Worm (Caenorhabditis elegans): Measurements from ENCODE around the gene cts-1.
"Not testable (repeated sequence)": the region's sequence is repeated elsewhere in the genome, so short reads cannot be mapped to it uniquely, and the experiment has no call there.

cts-1 gene

ce11 chrIII:10236291-10236871, 19.9 kb upstream of the cts-1 start (continued):
- TF ChIP-seq swsn-7 (tag; optimal IDR thresholded peaks at IDR 0.05): no peak
- peak; percentile 39 for TF ChIP-seq snu-23 (GFP tag; optimal IDR thresholded peaks at IDR 0.05)
- TF ChIP-seq hlh-4 (tag; optimal IDR thresholded peaks at IDR 0.05): no peak
- no peak for TF ChIP-seq grh-1 (GFP tag; IDR thresholded peaks at IDR 0.05)
- TF ChIP-seq unc-86 (tag; optimal IDR thresholded peaks at IDR 0.05): no peak
- TF ChIP-seq hpl-2 (GFP tag; optimal IDR thresholded peaks at IDR 0.05): no peak
- TF ChIP-seq nhr-84 (tag; optimal IDR thresholded peaks at IDR 0.05): no peak

ce11 chrIII:10233979-10234378, 17.5 kb upstream of the cts-1 start, which contains the start of gene paml-1:
paml-1 (minus strand) TSS chrIII:10234079.
- TF ChIP-seq nhr-85 (tag) (peak; percentile 40), elt-3 (tag; optimal IDR thresholded peaks at IDR 0.05) (no peak)

ce11 chrIII:10231641-10232040, 15.2 kb upstream of the cts-1 start:
- TF ChIP-seq ceh-82 (tag; optimal IDR thresholded peaks at IDR 0.05) (no peak), nhr-12 (tag; optimal IDR thresholded peaks at IDR 0.05) (no peak), egl-13 (tag; optimal IDR thresholded peaks at IDR 0.05) (no peak), lin-15B (tag; optimal IDR thresholded peaks at IDR 0.05) (no peak), ces-1 (GFP tag; optimal IDR thresholded peaks at IDR 0.05) (no peak), hlh-17 (GFP tag; optimal IDR thresholded peaks at IDR 0.05; ENCODE audit: borderline replicate concordance) (no peak), fkh-4 (tag; optimal IDR thresholded peaks at IDR 0.05; ENCODE audit: borderline replicate concordance) (no peak), nhr-76 (tag; optimal IDR thresholded peaks at IDR 0.05) (no peak), irx-1 (tag; optimal IDR thresholded peaks at IDR 0.05) (no peak)

ce11 chrIII:10225056-10225455, 8.6 kb upstream of the cts-1 start:
- TF ChIP-seq nhr-28 (tag; optimal IDR thresholded peaks at IDR 0.05) (peak; percentile 47), lir-3 (tag; optimal IDR thresholded peaks at IDR 0.05; ENCODE audit: poor library complexity) (peak; percentile 79)

- TF ChIP-seq skn-1, hlh-4, nhr-12 (tag; optimal IDR thresholded peaks at IDR 0.05): not testable (repeated sequence)
Observed at ce11 chrIII:10221860-10222259, 5.4 kb upstream of the cts-1 start, which contains the start of gene Y70G10A.4. Y70G10A.4 (plus strand) TSS chrIII:10222160.

- TF ChIP-seq Y116A8C.19 (tag; optimal IDR thresholded peaks at IDR 0.05; ENCODE audit: borderline replicate concordance) (no peak), nhr-12 (tag; optimal IDR thresholded peaks at IDR 0.05) (no peak), ztf-11 (tag; optimal IDR thresholded peaks at IDR 0.05) (peak in 1 of 2 experiments; percentile 44), jun-1 (tag; optimal IDR thresholded peaks at IDR 0.05) (peak; percentile 50), ama-1 (optimal IDR thresholded peaks at IDR 0.05) (peak; percentile 58), lin-13 (GFP tag; optimal IDR thresholded peaks at IDR 0.05) (peak; percentile 82), nhr-84 (tag; optimal IDR thresholded peaks at IDR 0.05) (no peak), ets-5 (GFP tag; IDR thresholded peaks at IDR 0.05) (no peak), nhr-28 (tag; optimal IDR thresholded peaks at IDR 0.05) (no peak), grh-1 (GFP tag; IDR thresholded peaks at IDR 0.05) (no peak), nhr-20 (tag; optimal IDR thresholded peaks at IDR 0.05) (peak; percentile 82), unc-86 (tag; optimal IDR thresholded peaks at IDR 0.05) (peak; percentile 60), hlh-17 (GFP tag; optimal IDR thresholded peaks at IDR 0.05; ENCODE audit: borderline replicate concordance) (no peak), ceh-90 (tag; optimal IDR thresholded peaks at IDR 0.05) (peak; percentile 16), hlh-4 (tag; optimal IDR thresholded peaks at IDR 0.05) (no peak), xbp-1 (tag; optimal IDR thresholded peaks at IDR 0.05) (peak; percentile 84), lin-35 (GFP tag; optimal IDR thresholded peaks at IDR 0.05) (peak; percentile 91 to 94), ztf-4 (tag; optimal IDR thresholded peaks at IDR 0.05) (peak; percentile 40), nhr-19 (GFP tag; conservative IDR thresholded peaks at IDR 0.05) (no peak), fkh-10 (GFP tag; optimal IDR thresholded peaks at IDR 0.05) (peak; percentile 16), rnt-1 (tag; optimal IDR thresholded peaks at IDR 0.05) (no peak), efl-3 (GFP tag; optimal IDR thresholded peaks at IDR 0.05) (no peak), ceh-63 (GFP tag; optimal IDR thresholded peaks at IDR 0.05) (no peak), unc-98 (GFP tag; IDR thresholded peaks at IDR 0.05) (no peak), sox-4 (tag; optimal IDR thresholded peaks at IDR 0.05) (peak; percentile 56), vab-15 (tag; optimal IDR thresholded peaks at IDR 0.05) (no peak), lin-14 (GFP tag; optimal IDR thresholded peaks at IDR 0.05) (no peak), aha-1 (tag; optimal IDR thresholded peaks at IDR 0.05) (no peak), egl-13 (tag; optimal IDR thresholded peaks at IDR 0.05) (peak; percentile 71)
Observed at ce11 chrIII:10218587-10218986, 2.2 kb upstream of the cts-1 start, which contains the start of the genes rde-4 and cox-14. rde-4 (minus strand) TSS chrIII:10218646. cox-14 (plus strand) TSS chrIII:10218942.

All from whole organism, L1 larva.